Worm (Caenorhabditis elegans): ENCODE results near the gene trm-2A.

The trm-2A gene

DNA sequence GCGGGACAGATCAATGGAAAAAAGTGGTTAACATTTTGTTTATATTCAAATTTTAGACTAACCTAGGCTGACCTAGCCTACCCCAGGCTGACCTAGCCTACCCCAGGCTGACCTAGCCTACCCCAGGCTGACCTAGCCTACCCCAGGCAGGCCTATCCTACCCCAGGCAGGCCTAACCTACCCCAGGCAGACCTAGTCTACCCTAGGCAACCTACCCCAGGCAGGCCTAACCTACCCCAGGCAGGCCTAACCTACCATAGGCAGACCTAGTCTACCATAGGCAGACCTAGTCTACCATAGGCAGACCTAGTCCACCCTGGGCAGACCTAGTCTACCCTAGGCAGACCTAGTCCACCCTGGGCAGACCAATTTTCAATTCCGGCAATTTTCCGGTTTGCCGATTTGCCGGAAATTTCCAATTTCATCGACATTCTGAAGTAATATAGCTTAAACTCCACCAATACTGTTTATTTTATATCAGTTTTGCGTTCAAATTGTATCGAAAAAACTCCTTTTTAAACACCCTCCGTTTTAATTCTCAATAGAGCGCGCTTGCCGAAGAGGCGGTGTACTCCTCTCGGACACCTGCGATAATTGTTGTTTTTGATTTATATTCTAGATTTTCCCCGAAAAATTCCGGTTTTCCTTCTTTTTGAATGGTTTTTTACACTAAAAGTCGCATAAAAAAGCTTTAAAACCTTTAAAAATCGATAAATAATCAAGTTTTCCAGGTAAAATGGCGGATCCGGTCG, at the start of gene trm-2A:
Gene trm-2A (plus strand): TSS at position 732 of the 752 bp plus-strand sequence.
- TF ChIP-seq ZK546.5 (tag; optimal IDR thresholded peaks at IDR 0.05) (no peak), nhr-12 (tag; optimal IDR thresholded peaks at IDR 0.05) (no peak), unc-39 (tag; optimal IDR thresholded peaks at IDR 0.05) (no peak), nhr-129 (tag; optimal IDR thresholded peaks at IDR 0.05) (peak; percentile 69), elt-1 (tag; optimal IDR thresholded peaks at IDR 0.05) (no peak), mbf-1 (tag; optimal IDR thresholded peaks at IDR 0.05) (no peak), zag-1 (tag; optimal IDR thresholded peaks at IDR 0.05) (no peak), lin-39 (tag; optimal IDR thresholded peaks at IDR 0.05) (no peak), sem-4 (tag; optimal IDR thresholded peaks at IDR 0.05) (peak; percentile 71), elt-3 (tag; optimal IDR thresholded peaks at IDR 0.05) (no peak), nhr-11 (tag; optimal IDR thresholded peaks at IDR 0.05) (no peak), mdl-1 (tag; optimal IDR thresholded peaks at IDR 0.05) (peak in 1 of 2 experiments; percentile 4), F13H6.1 (tag; optimal IDR thresholded peaks at IDR 0.05) (peak; percentile 72), mab-5 (tag; optimal IDR thresholded peaks at IDR 0.05) (peak; percentile 26), lin-13 (GFP tag; optimal IDR thresholded peaks at IDR 0.05) (peak; percentile 85), unc-55 (GFP tag; optimal IDR thresholded peaks at IDR 0.05) (peak; percentile 80), gmeb-1 (tag; optimal IDR thresholded peaks at IDR 0.05) (peak; percentile 97), snpc-4 (tag; optimal IDR thresholded peaks at IDR 0.05) (peak; percentile 59), skn-1 (tag; optimal IDR thresholded peaks at IDR 0.05) (no peak), ztf-11 (tag; optimal IDR thresholded peaks at IDR 0.05) (no peak), nhr-23 (tag; optimal IDR thresholded peaks at IDR 0.05) (no peak), ztf-4 (tag; optimal IDR thresholded peaks at IDR 0.05) (peak; percentile 42), lin-11 (tag; optimal IDR thresholded peaks at IDR 0.05) (no peak), nhr-25 (tag; optimal IDR thresholded peaks at IDR 0.05) (peak; percentile 71), ceh-82 (tag; optimal IDR thresholded peaks at IDR 0.05) (no peak), C34F6.9 (tag; optimal IDR thresholded peaks at IDR 0.05) (peak; percentile 62), aly-2 (tag; optimal IDR thresholded peaks at IDR 0.05) (no peak), ceh-16 (tag; optimal IDR thresholded peaks at IDR 0.05) (no peak), R02D3.7 (tag; optimal IDR thresholded peaks at IDR 0.05) (no peak), unc-62 (GFP tag; optimal IDR thresholded peaks at IDR 0.05) (no peak), nhr-21 (tag; optimal IDR thresholded peaks at IDR 0.05) (peak; percentile 69), alr-1 (tag; optimal IDR thresholded peaks at IDR 0.05) (no peak), fos-1 (tag; optimal IDR thresholded peaks at IDR 0.05) (peak; percentile 38), peb-1 (tag; optimal IDR thresholded peaks at IDR 0.05) (no peak), sma-9 (GFP tag; optimal IDR thresholded peaks at IDR 0.05) (peak; percentile 89), sma-9 (tag; optimal IDR thresholded peaks at IDR 0.05) (no peak), nhr-10 (tag; optimal IDR thresholded peaks at IDR 0.05) (no peak), nhr-237 (tag; optimal IDR thresholded peaks at IDR 0.05) (peak; percentile 24), dmd-4 (tag; optimal IDR thresholded peaks at IDR 0.05) (no peak), lsy-2 (tag; optimal IDR thresholded peaks at IDR 0.05) (peak; percentile 51 to 88), egl-27 (tag; optimal IDR thresholded peaks at IDR 0.05) (peak; percentile 19), blmp-1 (tag; optimal IDR thresholded peaks at IDR 0.05; ENCODE audit: insufficient read depth) (peak; percentile 42), nhr-77 (tag; optimal IDR thresholded peaks at IDR 0.05) (peak; percentile 14), ama-1 (optimal IDR thresholded peaks at IDR 0.05) (no peak), Y55F3AM.14 (GFP tag; optimal IDR thresholded peaks at IDR 0.05) (no peak), ztf-1 (GFP tag; conservative IDR thresholded peaks at IDR 0.05) (no peak), sma-3 (GFP tag; optimal IDR thresholded peaks at IDR 0.05) (peak; percentile 85), crh-2 (tag; optimal IDR thresholded peaks at IDR 0.05) (peak; percentile 79), nhr-6 (tag; optimal IDR thresholded peaks at IDR 0.05) (peak; percentile 66)

Measured in whole organism, L2 larva.